Fruit fly (Drosophila melanogaster) whole organism, adult: ENCODE data around the gene AP-1gamma.
A peak's percentile ranks its signal among the peaks of the same experiment; 100 is the strongest.

ENCODE experiments used
- CG11617 ChIP-seq: fragments of 200-800 bp; sonication (Bioruptor generic); optimal IDR thresholded peaks from 2 replicates; lab custom pipeline; 2017; ENCODE audit warnings: mild to moderate bottlenecking, missing biosample characterization, missing genetic modification reagents, missing genetic modification characterization
- CG7045 ChIP-seq: fragments of 200-800 bp; sonication (Bioruptor generic); optimal IDR thresholded peaks from 2 replicates; lab custom pipeline; 2017; ENCODE audit warnings: missing biosample characterization, mild to moderate bottlenecking, missing genetic modification characterization
- CG7101 ChIP-seq: fragments of 200-800 bp; sonication (Bioruptor generic); optimal IDR thresholded peaks from 2 replicates; lab custom pipeline; 2018; ENCODE audit warnings: missing biosample characterization, mild to moderate bottlenecking, missing genetic modification characterization, moderate library complexity
- Clk ChIP-seq: fragments of 200-800 bp; sonication (Bioruptor generic); optimal IDR thresholded peaks from 2 replicates; lab custom pipeline; 2017; ENCODE audit warnings: missing biosample characterization, missing genetic modification characterization
- Crg-1 ChIP-seq: fragments of 200-800 bp; sonication (Bioruptor generic); optimal IDR thresholded peaks from 2 replicates; lab custom pipeline; 2016; ENCODE audit warnings: missing biosample characterization, missing genetic modification characterization
- Hr96 ChIP-seq: fragments of 200-800 bp; sonication (Bioruptor generic); optimal IDR thresholded peaks from 2 replicates; lab custom pipeline; 2016; ENCODE audit warnings: missing biosample characterization, missing genetic modification characterization
- Mnt ChIP-seq: fragments of 200-800 bp; sonication (Bioruptor generic); optimal IDR thresholded peaks from 2 replicates; lab custom pipeline; 2016; ENCODE audit warnings: missing biosample characterization, mild to moderate bottlenecking, missing genetic modification characterization
- cnc ChIP-seq, 2 experiments: fragments of >200 bp; optimal IDR thresholded peaks; 2 replicates each; lab custom pipeline; 2017
- kay ChIP-seq: fragments of 200-800 bp; sonication (Bioruptor generic); peaks from one replicate; lab custom pipeline; 2016; ENCODE audit warnings: missing biosample characterization, missing genetic modification characterization, borderline replicate concordance
- ovo ChIP-seq: fragments of 200-800 bp; sonication (Bioruptor generic); optimal IDR thresholded peaks from 2 replicates; lab custom pipeline; 2016; ENCODE audit warnings: missing biosample characterization, missing genetic modification characterization
- tj ChIP-seq: fragments of 200-800 bp; sonication (Bioruptor generic); optimal IDR thresholded peaks from 3 replicates; lab custom pipeline; 2017; ENCODE audit warnings: missing biosample characterization, mild to moderate bottlenecking, missing genetic modification characterization, moderate library complexity
- toe ChIP-seq: fragments of 200-800 bp; sonication (Bioruptor generic); optimal IDR thresholded peaks from 2 replicates; lab custom pipeline; 2016; ENCODE audit warnings: missing biosample characterization, missing genetic modification characterization

- TF ChIP-seq Clk (no peak), toe (GFP tag; lab: Kevin White, UChicago) (no peak), kay (GFP tag; lab: Kevin White, UChicago) (no peak), Mnt (GFP tag; lab: Kevin White, UChicago) (peak; percentile 43), tj (no peak), cnc (optimal IDR thresholded peaks at IDR 0.05; lab: Kevin White, UChicago) (no peak), CG7045 (no peak), Crg-1 (GFP tag; lab: Kevin White, UChicago) (no peak), CG7101 (tag; lab: Kevin White, UChicago) (no peak), ovo (GFP tag; lab: Kevin White, UChicago) (no peak), Hr96 (GFP tag; lab: Kevin White, UChicago) (no peak), CG11617 (GFP tag; lab: Kevin White, UChicago) (no peak)
These were observed 22.8 kb upstream of the AP-1gamma start, which contains the start of gene CG32708 for dm6 chrX:9085726-9086125.
